Fruit fly (Drosophila melanogaster) whole organism, embryonic: ENCODE measurements around the gene Ptpmeg2.

Experiments
- Awh ChIP-seq: fragments of 200-800 bp; sonication (Bioruptor generic); IDR thresholded peaks from 2 replicates; pipeline ENCODE4, ENCODE4 v1.3.6; 2022; ENCODE audit warnings: missing biosample characterization, missing genetic modification characterization
- Bteb2 ChIP-seq: fragments of 200-800 bp; sonication (Bioruptor generic); optimal IDR thresholded peaks from 2 replicates; lab custom pipeline; 2016; ENCODE audit warnings: missing biosample characterization, missing genetic modification characterization
- CG10209 ChIP-seq: fragments of 200-800 bp; sonication (Bioruptor generic); optimal IDR thresholded peaks from 3 replicates; lab custom pipeline; 2017; ENCODE audit warnings: missing biosample characterization, mild to moderate bottlenecking, missing genetic modification characterization, missing genetic modification reagents
- CG10979 ChIP-seq: fragments of 200-800 bp; sonication (Bioruptor generic); optimal IDR thresholded peaks from 2 replicates; lab custom pipeline; 2018; ENCODE audit warnings: missing biosample characterization, mild to moderate bottlenecking, missing genetic modification characterization, moderate library complexity
- CG11456 ChIP-seq: fragments of 200-800 bp; sonication (Bioruptor generic); IDR thresholded peaks from 3 replicates; pipeline ENCODE4 v1.3.6; 2022; ENCODE audit warnings: missing biosample characterization, missing genetic modification characterization
- CG12391 ChIP-seq: fragments of 200-800 bp; sonication (Bioruptor generic); optimal IDR thresholded peaks from 3 replicates; lab custom pipeline; 2018; ENCODE audit warnings: missing biosample characterization, mild to moderate bottlenecking, missing genetic modification characterization, moderate library complexity
- CG15601 ChIP-seq: fragments of 200-800 bp; sonication (Bioruptor generic); optimal IDR thresholded peaks from 3 replicates; lab custom pipeline; 2019; ENCODE audit warnings: missing biosample characterization, mild to moderate bottlenecking, missing genetic modification characterization, moderate library complexity
- CG16863 ChIP-seq: fragments of 200-800 bp; sonication (Bioruptor generic); optimal IDR thresholded peaks from 3 replicates; lab custom pipeline; 2016; ENCODE audit warnings: missing biosample characterization, missing genetic modification characterization
- CG17568 ChIP-seq: fragments of 200-800 bp; sonication (Bioruptor generic); optimal IDR thresholded peaks from 2 replicates; lab custom pipeline; 2018; ENCODE audit warnings: missing biosample characterization, mild to moderate bottlenecking, missing genetic modification characterization, moderate library complexity
- CG2116 ChIP-seq: fragments of 200-800 bp; sonication (Bioruptor generic); optimal IDR thresholded peaks from 3 replicates; lab custom pipeline; 2018; ENCODE audit warnings: missing biosample characterization, mild to moderate bottlenecking, missing genetic modification characterization
- CG30403 ChIP-seq: fragments of 200-800 bp; sonication (Bioruptor generic); optimal IDR thresholded peaks from 3 replicates; lab custom pipeline; 2016; ENCODE audit warnings: missing biosample characterization, missing genetic modification characterization
- CG3065 ChIP-seq: fragments of 200-800 bp; sonication (Bioruptor generic); optimal IDR thresholded peaks from 2 replicates; lab custom pipeline; 2016; ENCODE audit warnings: missing biosample characterization, missing genetic modification characterization
- CG31441 ChIP-seq: fragments of 200-800 bp; sonication (Bioruptor generic); IDR thresholded peaks from 2 replicates; pipeline ENCODE4 v1.3.6; 2022; ENCODE audit warnings: missing biosample characterization, missing genetic modification characterization
- CG3163 ChIP-seq: fragments of 200-800 bp; sonication (Bioruptor generic); optimal IDR thresholded peaks from 3 replicates; lab custom pipeline; 2016; ENCODE audit warnings: missing biosample characterization, missing genetic modification characterization
- CG3838 ChIP-seq: fragments of 200-800 bp; sonication (Bioruptor generic); optimal IDR thresholded peaks from 3 replicates; lab custom pipeline; 2016; ENCODE audit warnings: missing biosample characterization, missing genetic modification characterization
- CG5245 ChIP-seq: fragments of 200-800 bp; sonication (Bioruptor generic); optimal IDR thresholded peaks from 3 replicates; lab custom pipeline; 2016; ENCODE audit warnings: missing biosample characterization, missing genetic modification characterization
- CG6175 ChIP-seq: fragments of 200-800 bp; sonication (Bioruptor generic); IDR thresholded peaks from 3 replicates; pipeline ENCODE4 v1.3.6; 2022; ENCODE audit warnings: missing biosample characterization, missing genetic modification characterization
- CG6791 ChIP-seq: fragments of 200-800 bp; sonication (Bioruptor generic); IDR thresholded peaks from 3 replicates; pipeline ENCODE4 v1.3.6; 2022; ENCODE audit warnings: missing biosample characterization, missing genetic modification characterization; ENCODE audit not compliant: partially characterized antibody
- CG7372 ChIP-seq: fragments of 200-800 bp; sonication (Bioruptor generic); IDR thresholded peaks from 2 replicates; pipeline ENCODE4 v1.3.6; 2022; ENCODE audit warnings: missing biosample characterization, missing genetic modification characterization
- CG7745 ChIP-seq: fragments of 200-800 bp; sonication (Bioruptor generic); optimal IDR thresholded peaks from 2 replicates; lab custom pipeline; 2018; ENCODE audit warnings: missing biosample characterization, mild to moderate bottlenecking, missing genetic modification characterization, moderate library complexity
- CG9797 ChIP-seq: fragments of 200-800 bp; sonication (Bioruptor generic); optimal IDR thresholded peaks from 3 replicates; lab custom pipeline; 2018; ENCODE audit warnings: missing biosample characterization, mild to moderate bottlenecking, missing genetic modification characterization
- CG9817 ChIP-seq: fragments of 200-800 bp; sonication (Bioruptor generic); optimal IDR thresholded peaks from 2 replicates; lab custom pipeline; 2018; ENCODE audit warnings: missing biosample characterization, mild to moderate bottlenecking, missing genetic modification characterization, moderate library complexity
- CHES-1-like ChIP-seq: fragments of 200-800 bp; sonication (Bioruptor generic); optimal IDR thresholded peaks from 2 replicates; lab custom pipeline; 2016; ENCODE audit warnings: missing biosample characterization, missing genetic modification characterization
- CoRest ChIP-seq: fragments of 200-800 bp; sonication (Bioruptor generic); optimal IDR thresholded peaks from 3 replicates; lab custom pipeline; 2018; ENCODE audit warnings: missing biosample characterization, mild to moderate bottlenecking, missing genetic modification characterization, moderate library complexity
- D19B ChIP-seq: fragments of 200-800 bp; sonication (Bioruptor generic); optimal IDR thresholded peaks from 2 replicates; lab custom pipeline; 2017; ENCODE audit warnings: missing biosample characterization, mild to moderate bottlenecking, missing genetic modification characterization
- Dll ChIP-seq: fragments of 200-800 bp; sonication (Bioruptor generic); IDR thresholded peaks from 4 replicates; pipeline ENCODE4 v1.3.6; 2022; ENCODE audit warnings: missing biosample characterization, missing genetic modification characterization; ENCODE audit not compliant: partially characterized antibody
- Hr3 ChIP-seq: fragments of 200-800 bp; sonication (Bioruptor generic); optimal IDR thresholded peaks from 3 replicates; lab custom pipeline; 2016; ENCODE audit warnings: missing biosample characterization, missing genetic modification characterization
- Hr51 ChIP-seq, 2 experiments: fragments of 200-800 bp; sonication (Bioruptor generic); optimal IDR thresholded peaks; 2 replicates in 1 of 2; 3 replicates in 1 of 2; lab custom pipeline; 2016 to 2018; ENCODE audit warnings: missing biosample characterization in 2 of 2, missing genetic modification characterization in 2 of 2, mild to moderate bottlenecking in 1 of 2, moderate library complexity in 1 of 2
- Kr ChIP-seq: fragments of 200-800 bp; sonication (Bioruptor generic); optimal IDR thresholded peaks from 2 replicates; lab custom pipeline; 2017; ENCODE audit warnings: missing biosample characterization, mild to moderate bottlenecking, missing genetic modification characterization
- Mad ChIP-seq: fragments of 200-800 bp; sonication (Bioruptor generic); optimal IDR thresholded peaks from 2 replicates; lab custom pipeline; 2016; ENCODE audit warnings: missing biosample characterization, missing genetic modification characterization
- Med ChIP-seq: fragments of 200-800 bp; sonication (Bioruptor generic); peaks from one replicate; lab custom pipeline; 2016; ENCODE audit warnings: missing biosample characterization, missing genetic modification characterization, mild to moderate bottlenecking, inconsistent platforms, moderate library complexity
- Mes4 ChIP-seq: fragments of 200-800 bp; sonication (Bioruptor generic); optimal IDR thresholded peaks from 2 replicates; lab custom pipeline; 2016; ENCODE audit warnings: missing biosample characterization, missing genetic modification characterization
- Side ChIP-seq: fragments of 200-800 bp; sonication (Bioruptor generic); optimal IDR thresholded peaks from 2 replicates; lab custom pipeline; 2016; ENCODE audit warnings: missing biosample characterization, missing genetic modification characterization
- Spps ChIP-seq: fragments of 200-800 bp; sonication (Bioruptor generic); optimal IDR thresholded peaks from 2 replicates; lab custom pipeline; 2018; ENCODE audit warnings: missing biosample characterization, mild to moderate bottlenecking, missing genetic modification characterization
- Usf ChIP-seq: fragments of 200-800 bp; sonication (Bioruptor generic); optimal IDR thresholded peaks from 2 replicates; lab custom pipeline; 2017; ENCODE audit warnings: missing genotype, missing biosample characterization, missing genetic modification characterization
- ci ChIP-seq: fragments of 200-800 bp; sonication (Bioruptor generic); IDR thresholded peaks from 3 replicates; pipeline ENCODE4 v1.3.6; 2022; ENCODE audit warnings: missing biosample characterization, missing genetic modification characterization
- dati ChIP-seq: fragments of 200-800 bp; sonication (Bioruptor generic); IDR thresholded peaks from 2 replicates; pipeline ENCODE4 v1.3.6; 2022; ENCODE audit warnings: missing biosample characterization, missing genetic modification characterization
- eve ChIP-seq, 2 experiments: fragments of >200 bp; optimal IDR thresholded peaks; 2 replicates each; lab custom pipeline; 2017; ENCODE audit warnings: missing biosample characterization in 2 of 2, missing genetic modification characterization in 2 of 2
- fd64A ChIP-seq: fragments of 200-800 bp; sonication (Bioruptor generic); optimal IDR thresholded peaks from 3 replicates; lab custom pipeline; 2018; ENCODE audit warnings: missing biosample characterization, mild to moderate bottlenecking, missing genetic modification characterization
- gro ChIP-seq: fragments of 200-800 bp; sonication (Bioruptor generic); optimal IDR thresholded peaks from 2 replicates; lab custom pipeline; 2016; ENCODE audit warnings: missing biosample characterization, missing genetic modification characterization
- gsb-n ChIP-seq: fragments of 200-800 bp; sonication (Bioruptor generic); optimal IDR thresholded peaks from 3 replicates; lab custom pipeline; 2018; ENCODE audit warnings: missing biosample characterization, mild to moderate bottlenecking, missing genetic modification characterization
- ind ChIP-seq: fragments of 200-800 bp; sonication (Bioruptor generic); optimal IDR thresholded peaks from 3 replicates; lab custom pipeline; 2016; ENCODE audit warnings: missing biosample characterization, missing genetic modification characterization
- lov ChIP-seq, 2 experiments: fragments of 200-800 bp in 1 of 2; fragments of >200 bp in 1 of 2; sonication (Bioruptor generic) in 1 of 2; IDR thresholded peaks in 1 of 2; optimal IDR thresholded peaks in 1 of 2; 2 replicates in 1 of 2; 3 replicates in 1 of 2; pipeline versions ENCODE4 v1.3.6 to Lab custom; 2017 to 2022; ENCODE audit warnings: missing biosample characterization in 1 of 2, missing genetic modification characterization in 1 of 2
- nau ChIP-seq: fragments of 200-800 bp; sonication (Bioruptor generic); optimal IDR thresholded peaks from 3 replicates; lab custom pipeline; 2017; ENCODE audit warnings: missing biosample characterization, mild to moderate bottlenecking, missing genetic modification characterization, missing genetic modification reagents
- org-1 ChIP-seq: fragments of 200-800 bp; sonication (Bioruptor generic); optimal IDR thresholded peaks from 2 replicates; lab custom pipeline; 2017; ENCODE audit warnings: missing biosample characterization, missing genetic modification characterization
- pzg ChIP-seq: fragments of 200-800 bp; sonication (Bioruptor generic); optimal IDR thresholded peaks from 3 replicates; lab custom pipeline; 2018; ENCODE audit warnings: missing biosample characterization, mild to moderate bottlenecking, missing genetic modification characterization, moderate library complexity
- rib ChIP-seq: fragments of 200-800 bp; sonication (Bioruptor generic); IDR thresholded peaks from 2 replicates; pipeline ENCODE4 v1.3.6; 2022; ENCODE audit warnings: missing biosample characterization, missing genetic modification characterization
- sd ChIP-seq: fragments of 200-800 bp; sonication (Bioruptor generic); optimal IDR thresholded peaks from 3 replicates; lab custom pipeline; 2018; ENCODE audit warnings: missing biosample characterization, mild to moderate bottlenecking, missing genetic modification characterization, moderate library complexity
- sens ChIP-seq: fragments of 200-800 bp; sonication (Bioruptor generic); peaks from one replicate; lab custom pipeline; 2016; ENCODE audit warnings: missing biosample characterization, missing genetic modification characterization
- trh ChIP-seq: fragments of 200-800 bp; sonication (Bioruptor generic); optimal IDR thresholded peaks from 2 replicates; lab custom pipeline; 2016; ENCODE audit warnings: missing biosample characterization, missing genetic modification characterization
- zfh2 ChIP-seq: fragments of 200-800 bp; sonication (Bioruptor generic); optimal IDR thresholded peaks from 2 replicates; lab custom pipeline; 2016; ENCODE audit warnings: missing biosample characterization, missing genetic modification characterization

Gene Ptpmeg2

dm6 chrX:9646022-9646421, 12.9 kb downstream of the Ptpmeg2 start (continued):
- TF ChIP-seq CG17568 (peak; percentile 93), rib (GFP tag; lab: Robert Waterston, UW) (peak; percentile 91), trh (GFP tag; lab: Kevin White, UChicago) (peak; percentile 86), CG10979 (tag; lab: Kevin White, UChicago) (peak; percentile 96), CG9817 (peak; percentile 94), pzg (peak; percentile 17), CG11456 (GFP tag; lab: Robert Waterston, UW) (peak; percentile 97), dati (GFP tag; lab: Robert Waterston, UW) (peak; percentile 94), CG16863 (peak; percentile 98), CG7745 (tag; lab: Kevin White, UChicago) (peak; percentile 41), CG15601 (tag; lab: Kevin White, UChicago) (peak; percentile 92), ci (peak; percentile 99), CG3838 (GFP tag; lab: Kevin White, UChicago) (peak; percentile 90), zfh2 (GFP tag; lab: Kevin White, UChicago) (peak; percentile 95), Mad (GFP tag; lab: Kevin White, UChicago) (peak; percentile 97), Mes4 (GFP tag; lab: Kevin White, UChicago) (peak; percentile 96), Kr (peak; percentile 12), ind (GFP tag; lab: Kevin White, UChicago) (peak; percentile 97), eve (GFP tag; optimal IDR thresholded peaks at IDR 0.05; lab: Kevin White, UChicago) (peak; percentile 42 to 97), CG12391 (tag; lab: Kevin White, UChicago) (peak; percentile 96), CG10209 (GFP tag; lab: Kevin White, UChicago) (peak; percentile 96), CG6791 (GFP tag; lab: Robert Waterston, UW) (no peak), nau (GFP tag; lab: Kevin White, UChicago) (peak; percentile 94), org-1 (GFP tag; lab: Kevin White, UChicago) (peak; percentile 92), CG30403 (GFP tag; lab: Kevin White, UChicago) (peak; percentile 97), CG3065 (GFP tag; lab: Kevin White, UChicago) (peak; percentile 93), Spps (tag; lab: Kevin White, UChicago) (peak; percentile 92), CG7372 (GFP tag; lab: Robert Waterston, UW) (peak; percentile 96), D19B (GFP tag; lab: Kevin White, UChicago) (peak; percentile 79), lov (optimal IDR thresholded peaks at IDR 0.05; lab: Kevin White, UChicago) (no peak), lov (GFP tag; IDR thresholded peaks at IDR 0.05; lab: Robert Waterston, UW) (peak; percentile 97), CG31441 (GFP tag; lab: Robert Waterston, UW) (peak; percentile 96), gsb-n (tag; lab: Kevin White, UChicago) (peak; percentile 93), CG6175 (GFP tag; lab: Robert Waterston, UW) (peak; percentile 91), Usf (peak; percentile 88), CoRest (peak; percentile 96), gro (GFP tag; lab: Kevin White, UChicago) (peak; percentile 93), sd (tag; lab: Kevin White, UChicago) (peak; percentile 95), fd64A (GFP tag; lab: Kevin White, UChicago) (peak; percentile 96), sens (peak; percentile 99), Bteb2 (GFP tag; lab: Kevin White, UChicago) (peak; percentile 95), CG9797 (GFP tag; lab: Kevin White, UChicago) (peak; percentile 53), Hr3 (GFP tag; lab: Kevin White, UChicago) (peak; percentile 95), CG3163 (GFP tag; lab: Kevin White, UChicago) (peak; percentile 84), Med (GFP tag; lab: Kevin White, UChicago) (peak; percentile 100), Awh (GFP tag; lab: Robert Waterston, UW) (peak; percentile 97), Hr51 (GFP tag; optimal IDR thresholded peaks at IDR 0.05; lab: Kevin White, UChicago) (peak; percentile 96), CHES-1-like (GFP tag; lab: Kevin White, UChicago) (peak; percentile 97), CG5245 (peak; percentile 98), Dll (GFP tag; lab: Robert Waterston, UW) (no peak), CG2116 (GFP tag; lab: Kevin White, UChicago) (peak; percentile 76), Side (peak; percentile 97)
